Fruit fly (Drosophila melanogaster) whole organism, embryonic: ENCODE measurements around the gene CG31275.

Experiments
- Antp ChIP-seq: fragments of 200-800 bp; sonication (Bioruptor generic); optimal IDR thresholded peaks from 3 replicates; lab custom pipeline; 2016; ENCODE audit warnings: missing biosample characterization, missing genetic modification characterization
- Awh ChIP-seq: fragments of 200-800 bp; sonication (Bioruptor generic); IDR thresholded peaks from 2 replicates; pipeline ENCODE4, ENCODE4 v1.3.6; 2022; ENCODE audit warnings: missing biosample characterization, missing genetic modification characterization
- B-H1 ChIP-seq: fragments of 200-800 bp; sonication (Bioruptor generic); IDR thresholded peaks from 3 replicates; pipeline ENCODE4 v1.3.6; 2022; ENCODE audit warnings: missing biosample characterization, missing genetic modification characterization
- Blimp-1 ChIP-seq: fragments of 200-800 bp; sonication (Bioruptor generic); optimal IDR thresholded peaks from 3 replicates; lab custom pipeline; 2018; ENCODE audit warnings: missing biosample characterization, missing genetic modification characterization, mild to moderate bottlenecking, moderate library complexity, missing genetic modification reagents
- CG10321 ChIP-seq: fragments of 200-800 bp; sonication (Bioruptor generic); IDR thresholded peaks from 2 replicates; pipeline ENCODE4 v1.3.6; 2022; ENCODE audit warnings: missing biosample characterization, missing genetic modification characterization
- CG10462 ChIP-seq: fragments of 200-800 bp; sonication (Bioruptor generic); optimal IDR thresholded peaks from 2 replicates; lab custom pipeline; 2016; ENCODE audit warnings: missing biosample characterization, missing genetic modification characterization
- CG10654 ChIP-seq: fragments of 200-800 bp; sonication (Bioruptor generic); optimal IDR thresholded peaks from 2 replicates; lab custom pipeline; 2016; ENCODE audit warnings: missing biosample characterization, missing genetic modification characterization
- CG11085 ChIP-seq: fragments of 200-800 bp; sonication (Bioruptor generic); IDR thresholded peaks from 2 replicates; pipeline ENCODE4 v1.3.6; 2022; ENCODE audit warnings: missing biosample characterization, missing genetic modification characterization
- CG11696 ChIP-seq: fragments of 200-800 bp; sonication (Bioruptor generic); IDR thresholded peaks from 2 replicates; pipeline ENCODE4 v1.3.6; 2022; ENCODE audit warnings: missing biosample characterization, missing genetic modification characterization
- CG12219 ChIP-seq: fragments of 200-800 bp; sonication (Bioruptor generic); optimal IDR thresholded peaks from 3 replicates; lab custom pipeline; 2018; ENCODE audit warnings: missing biosample characterization, mild to moderate bottlenecking, missing genetic modification characterization
- CG16863 ChIP-seq: fragments of 200-800 bp; sonication (Bioruptor generic); optimal IDR thresholded peaks from 3 replicates; lab custom pipeline; 2016; ENCODE audit warnings: missing biosample characterization, missing genetic modification characterization
- CG17328 ChIP-seq: fragments of 200-800 bp; sonication (Bioruptor generic); IDR thresholded peaks from 2 replicates; pipeline ENCODE4 v1.3.6; 2022; ENCODE audit warnings: missing biosample characterization, missing genetic modification characterization
- CG17361 ChIP-seq: fragments of 200-800 bp; sonication (Bioruptor generic); IDR thresholded peaks from 3 replicates; pipeline ENCODE4 v1.3.6; 2022; ENCODE audit warnings: missing biosample characterization, missing genetic modification characterization
- CG17802 ChIP-seq: fragments of 200-800 bp; sonication (Bioruptor generic); optimal IDR thresholded peaks from 2 replicates; lab custom pipeline; 2018; ENCODE audit warnings: missing biosample characterization, mild to moderate bottlenecking, missing genetic modification characterization, moderate library complexity
- CG2199 ChIP-seq: fragments of 200-800 bp; sonication (Bioruptor generic); IDR thresholded peaks from 3 replicates; pipeline ENCODE4 v1.3.6; 2022; ENCODE audit warnings: missing biosample characterization, missing genetic modification characterization
- CG5180 ChIP-seq: fragments of 200-800 bp; sonication (Bioruptor generic); optimal IDR thresholded peaks from 3 replicates; lab custom pipeline; 2017; ENCODE audit warnings: missing biosample characterization, missing genetic modification characterization, mild to moderate bottlenecking, moderate library complexity, missing genetic modification reagents
- CG6813 ChIP-seq: fragments of 200-800 bp; sonication (Bioruptor generic); optimal IDR thresholded peaks from 2 replicates; lab custom pipeline; 2017; ENCODE audit warnings: missing biosample characterization, missing genetic modification characterization, mild to moderate bottlenecking, moderate library complexity, missing genetic modification reagents
- CG8944 ChIP-seq: fragments of 200-800 bp; sonication (Bioruptor generic); optimal IDR thresholded peaks from 3 replicates; lab custom pipeline; 2016; ENCODE audit warnings: missing biosample characterization, missing genetic modification characterization
- Chrac-16 ChIP-seq: fragments of 200-800 bp; sonication (Bioruptor generic); optimal IDR thresholded peaks from 3 replicates; lab custom pipeline; 2016; ENCODE audit warnings: missing biosample characterization, missing genetic modification characterization
- D19A ChIP-seq: fragments of 200-800 bp; optimal IDR thresholded peaks from 3 replicates; lab custom pipeline; 2019; ENCODE audit warnings: missing biosample characterization, mild to moderate bottlenecking, missing genetic modification characterization, moderate library complexity
- Dek ChIP-seq: fragments of 200-800 bp; sonication (Bioruptor generic); optimal IDR thresholded peaks from 3 replicates; lab custom pipeline; 2019; ENCODE audit warnings: missing biosample characterization, mild to moderate bottlenecking, missing genetic modification characterization, moderate library complexity
- Dip2 ChIP-seq: fragments of 200-800 bp; sonication (Bioruptor generic); IDR thresholded peaks from 2 replicates; pipeline ENCODE4 v1.3.6; 2022; ENCODE audit warnings: missing biosample characterization, missing genetic modification characterization
- Drgx ChIP-seq: fragments of 200-800 bp; sonication (Bioruptor generic); IDR thresholded peaks from 2 replicates; pipeline ENCODE4 v1.3.6; 2022; ENCODE audit warnings: missing biosample characterization, missing genetic modification characterization
- E2f2 ChIP-seq: fragments of 200-800 bp; sonication (Bioruptor generic); IDR thresholded peaks from 2 replicates; pipeline ENCODE4 v1.3.6; 2022; ENCODE audit warnings: missing biosample characterization, missing genetic modification characterization
- H2.0 ChIP-seq: fragments of 200-800 bp; sonication (Bioruptor generic); IDR thresholded peaks from 2 replicates; pipeline ENCODE4 v1.3.6; 2022; ENCODE audit warnings: missing biosample characterization, missing genetic modification characterization
- HLH4C ChIP-seq: fragments of 200-800 bp; sonication (Bioruptor generic); IDR thresholded peaks from 3 replicates; pipeline ENCODE4 v1.3.6; 2022; ENCODE audit warnings: missing biosample characterization, missing genetic modification characterization; ENCODE audit not compliant: partially characterized antibody
- Jarid2 ChIP-seq: fragments of 200-800 bp; sonication (Bioruptor generic); optimal IDR thresholded peaks from 3 replicates; lab custom pipeline; 2017; ENCODE audit warnings: mild to moderate bottlenecking, missing biosample characterization, missing genetic modification reagents, missing genetic modification characterization
- MTF-1 ChIP-seq: fragments of 200-800 bp; sonication (Bioruptor generic); optimal IDR thresholded peaks from 2 replicates; lab custom pipeline; 2018; ENCODE audit warnings: missing biosample characterization, mild to moderate bottlenecking, missing genetic modification characterization, borderline replicate concordance
- Meics ChIP-seq: fragments of 200-800 bp; sonication (Bioruptor generic); optimal IDR thresholded peaks from 2 replicates; lab custom pipeline; 2017; ENCODE audit warnings: missing biosample characterization, mild to moderate bottlenecking, missing genetic modification characterization
- Scr ChIP-seq: fragments of 200-800 bp; sonication (Bioruptor generic); IDR thresholded peaks from 2 replicates; pipeline ENCODE4 v1.3.6; 2022; ENCODE audit warnings: missing biosample characterization, missing genetic modification characterization; ENCODE audit not compliant: partially characterized antibody
- Sin3A ChIP-seq: fragments of >200 bp; optimal IDR thresholded peaks from 2 replicates; lab custom pipeline; 2018
- Spps ChIP-seq: fragments of 200-800 bp; sonication (Bioruptor generic); optimal IDR thresholded peaks from 2 replicates; lab custom pipeline; 2018; ENCODE audit warnings: missing biosample characterization, mild to moderate bottlenecking, missing genetic modification characterization
- Tbp ChIP-seq: fragments of >200 bp; optimal IDR thresholded peaks from 2 replicates; lab custom pipeline; 2018; ENCODE audit warnings: missing biosample characterization, missing genetic modification characterization
- Trl ChIP-seq, 3 experiments: fragments of >200 bp in 2 of 3; fragments of 200-800 bp in 1 of 3; sonication (Bioruptor generic) in 1 of 3; optimal IDR thresholded peaks; 2 replicates in 1 of 3; 3 replicates in 2 of 3; lab custom pipeline; 2016 to 2017; ENCODE audit warnings: missing biosample characterization in 1 of 3, missing genetic modification characterization in 1 of 3
- chinmo ChIP-seq: fragments of 200-800 bp; sonication (Bioruptor generic); IDR thresholded peaks from 4 replicates; pipeline ENCODE4 v1.3.6; 2022; ENCODE audit warnings: missing biosample characterization, missing genetic modification characterization; ENCODE audit not compliant: partially characterized antibody
- ems ChIP-seq: fragments of 200-800 bp; sonication (Bioruptor generic); optimal IDR thresholded peaks from 3 replicates; lab custom pipeline; 2016; ENCODE audit warnings: missing biosample characterization, missing genetic modification characterization
- gsb ChIP-seq: fragments of 200-800 bp; sonication (Bioruptor generic); IDR thresholded peaks from 2 replicates; pipeline ENCODE4 v1.3.6; 2022; ENCODE audit warnings: missing biosample characterization, missing genetic modification characterization
- h ChIP-seq: fragments of >200 bp; optimal IDR thresholded peaks from 2 replicates; lab custom pipeline; 2017
- hbn ChIP-seq: fragments of 200-800 bp; sonication (Bioruptor generic); IDR thresholded peaks from 2 replicates; pipeline ENCODE4 v1.3.6; 2022; ENCODE audit warnings: missing biosample characterization, missing genetic modification characterization; ENCODE audit not compliant: partially characterized antibody
- insv ChIP-seq, 2 experiments: fragments of 200-800 bp; sonication (Bioruptor generic); optimal IDR thresholded peaks; 3 replicates each; lab custom pipeline; 2016 to 2018; ENCODE audit warnings: missing biosample characterization in 2 of 2, missing genetic modification characterization in 2 of 2
- ken ChIP-seq: fragments of 200-800 bp; sonication (Bioruptor generic); IDR thresholded peaks from 3 replicates; pipeline ENCODE4 v1.3.6; 2022; ENCODE audit warnings: missing biosample characterization, missing genetic modification characterization
- org-1 ChIP-seq: fragments of 200-800 bp; sonication (Bioruptor generic); optimal IDR thresholded peaks from 2 replicates; lab custom pipeline; 2017; ENCODE audit warnings: missing biosample characterization, missing genetic modification characterization
- prd ChIP-seq, 3 experiments: fragments of >200 bp in 2 of 3; fragments of 200-800 bp in 1 of 3; sonication (Bioruptor generic) in 1 of 3; optimal IDR thresholded peaks in 2 of 3; IDR thresholded peaks in 1 of 3; 2 replicates in 2 of 3; 3 replicates in 1 of 3; pipeline versions ENCODE4 v1.3.6 to Lab custom; 2017 to 2022; ENCODE audit warnings: missing biosample characterization in 1 of 3, missing genetic modification characterization in 1 of 3
- pum ChIP-seq: fragments of 200-800 bp; sonication (Bioruptor generic); optimal IDR thresholded peaks from 2 replicates; lab custom pipeline; 2016; ENCODE audit warnings: missing biosample characterization, missing genetic modification characterization
- row ChIP-seq: fragments of 200-800 bp; sonication (Bioruptor generic); IDR thresholded peaks from 3 replicates; pipeline ENCODE4 v1.3.6; 2022; ENCODE audit warnings: missing biosample characterization, missing genetic modification characterization
- sens ChIP-seq: fragments of 200-800 bp; sonication (Bioruptor generic); peaks from one replicate; lab custom pipeline; 2016; ENCODE audit warnings: missing biosample characterization, missing genetic modification characterization
- tap ChIP-seq: fragments of 200-800 bp; optimal IDR thresholded peaks from 3 replicates; lab custom pipeline; 2019; ENCODE audit warnings: missing biosample characterization, mild to moderate bottlenecking, missing genetic modification characterization, moderate library complexity
- tio ChIP-seq: fragments of 200-800 bp; sonication (Bioruptor generic); optimal IDR thresholded peaks from 2 replicates; lab custom pipeline; 2017; ENCODE audit warnings: missing biosample characterization, missing genetic modification characterization, inconsistent platforms
- trh ChIP-seq: fragments of 200-800 bp; sonication (Bioruptor generic); optimal IDR thresholded peaks from 2 replicates; lab custom pipeline; 2016; ENCODE audit warnings: missing biosample characterization, missing genetic modification characterization
- unc-4 ChIP-seq: fragments of 200-800 bp; sonication (Bioruptor generic); IDR thresholded peaks from 2 replicates; pipeline ENCODE4 v1.3.6; 2022; ENCODE audit warnings: missing biosample characterization, missing genetic modification characterization; ENCODE audit not compliant: partially characterized antibody
- zfh1 ChIP-seq: fragments of 200-800 bp; sonication (Bioruptor generic); IDR thresholded peaks from 3 replicates; pipeline ENCODE4 v1.3.6; 2022; ENCODE audit warnings: missing biosample characterization, missing genetic modification characterization

The CG31275 gene

dm6 chr3R:16769404-16769803 is 18.3 kb upstream of the CG31275 start (continued):
- peak; percentile 32 for TF ChIP-seq CG5180 (GFP tag; lab: Kevin White, UChicago)
- TF ChIP-seq sens (GFP tag; lab: Kevin White, UChicago), result peak; percentile 95
- TF ChIP-seq ken, result peak; percentile 68; the same call in 2 of the 3 replicates
- TF ChIP-seq prd (optimal IDR thresholded peaks at IDR 0.05; lab: Kevin White, UChicago), result no peak
- peak; percentile 50; the same call in 1 of the 3 replicates for TF ChIP-seq prd (GFP tag; IDR thresholded peaks at IDR 0.05; lab: Robert Waterston, UW)
- peak; percentile 77 for TF ChIP-seq CG17328
- TF ChIP-seq Tbp (GFP tag; lab: Kevin White, UChicago), result no peak
- TF ChIP-seq HLH4C, result no peak
- TF ChIP-seq CG8944 (GFP tag; lab: Kevin White, UChicago), result peak; percentile 20
- peak; percentile 61 for TF ChIP-seq row (GFP tag; lab: Robert Waterston, UW)
- no peak for TF ChIP-seq CG11696 (GFP tag; lab: Robert Waterston, UW)
- no peak for TF ChIP-seq Dek (tag; lab: Kevin White, UChicago)
- no peak for TF ChIP-seq Dip2 (GFP tag; lab: Robert Waterston, UW)
- no peak for TF ChIP-seq CG2199 (GFP tag; lab: Robert Waterston, UW)
- peak; percentile 3 for TF ChIP-seq Meics (GFP tag; lab: Kevin White, UChicago)
- no peak for TF ChIP-seq CG16863 (GFP tag; lab: Kevin White, UChicago)
- TF ChIP-seq pum (GFP tag; lab: Kevin White, UChicago), result peak; percentile 23
- no peak for TF ChIP-seq gsb (GFP tag; lab: Robert Waterston, UW)
- peak; percentile 30 for TF ChIP-seq D19A (tag; lab: Kevin White, UChicago)
- no peak for TF ChIP-seq CG17802
- TF ChIP-seq Awh (GFP tag; lab: Robert Waterston, UW), result no peak
- peak; percentile 3 for TF ChIP-seq org-1
- no peak for TF ChIP-seq MTF-1
- no peak for TF ChIP-seq Jarid2 (GFP tag; lab: Kevin White, UChicago)
- 0 out of 3 replicates have a peak, but pooled peaks have one; percentile 44 for TF ChIP-seq CG17361 (GFP tag; lab: Robert Waterston, UW)
- TF ChIP-seq Antp (GFP tag; lab: Kevin White, UChicago), result no peak
- peak; percentile 19; the same call in 1 of the 2 replicates for TF ChIP-seq E2f2 (GFP tag; lab: Robert Waterston, UW)
- TF ChIP-seq Sin3A, result no peak
- TF ChIP-seq ems (GFP tag; lab: Kevin White, UChicago), result no peak
- TF ChIP-seq chinmo, result no peak
- no peak for TF ChIP-seq Trl (optimal IDR thresholded peaks at IDR 0.05; lab: Kevin White, UChicago)
- TF ChIP-seq Trl (GFP tag; optimal IDR thresholded peaks at IDR 0.05; lab: Kevin White, UChicago), result no peak
- no peak for TF ChIP-seq hbn (GFP tag; lab: Robert Waterston, UW)
- peak; percentile 19 for TF ChIP-seq CG10654
- TF ChIP-seq Chrac-16, result peak; percentile 33
- no peak for TF ChIP-seq Scr (GFP tag; lab: Robert Waterston, UW)
- TF ChIP-seq CG12219 (GFP tag; lab: Kevin White, UChicago), result no peak
- no peak for TF ChIP-seq h (lab: Kevin White, UChicago)
- TF ChIP-seq tap (tag; lab: Kevin White, UChicago), result peak; percentile 21
- TF ChIP-seq CG10462 (GFP tag; lab: Kevin White, UChicago), result no peak
- peak; percentile 32 for TF ChIP-seq tio (GFP tag; lab: Kevin White, UChicago)
- TF ChIP-seq CG6813 (GFP tag; lab: Kevin White, UChicago), result peak; percentile 43
- no peak for TF ChIP-seq CG11085
- no peak for TF ChIP-seq Spps (tag; lab: Kevin White, UChicago)
- no peak for TF ChIP-seq unc-4 (GFP tag; lab: Robert Waterston, UW)
- TF ChIP-seq H2.0 (GFP tag; lab: Robert Waterston, UW), result peak; percentile 68
- TF ChIP-seq Blimp-1 (GFP tag; lab: Kevin White, UChicago), result peak; percentile 59
- TF ChIP-seq zfh1 (GFP tag; lab: Robert Waterston, UW), result peak; percentile 62
- 0 out of 2 replicates have a peak, but pooled peaks have one; percentile 10 for TF ChIP-seq CG10321 (GFP tag; lab: Robert Waterston, UW)
- TF ChIP-seq trh (GFP tag; lab: Kevin White, UChicago), result no peak
- no peak for TF ChIP-seq Drgx
- no peak for TF ChIP-seq insv (GFP tag; optimal IDR thresholded peaks at IDR 0.05; lab: Kevin White, UChicago)
- no peak for TF ChIP-seq B-H1 (GFP tag; lab: Robert Waterston, UW)
